Worm (Caenorhabditis elegans) whole organism, L3 larva: ENCODE data around the gene pals-24.

Experiments used
- ZK546.5 ChIP-seq: sonication (generic microtip); optimal IDR thresholded peaks from 2 replicates; lab custom pipeline; 2017; ENCODE audit warnings: missing biosample characterization, missing genetic modification characterization
- fos-1 ChIP-seq: fragments of 150-350 bp; optimal IDR thresholded peaks from 2 replicates; lab custom pipeline; 2014; ENCODE audit warnings: missing biosample characterization, missing genetic modification characterization
- jun-1 ChIP-seq: fragments of 150-350 bp; optimal IDR thresholded peaks from 2 replicates; lab custom pipeline; 2014; ENCODE audit warnings: missing biosample characterization, missing genetic modification reagents, missing genetic modification characterization
- lin-15B ChIP-seq: fragments of 150-350 bp; optimal IDR thresholded peaks from 2 replicates; lab custom pipeline; 2014; ENCODE audit warnings: missing biosample characterization, missing genetic modification characterization
- nhr-23 ChIP-seq: fragments of 150-350 bp; optimal IDR thresholded peaks from 2 replicates; lab custom pipeline; 2014; ENCODE audit warnings: missing biosample characterization, missing genetic modification reagents, missing genetic modification characterization
- ztf-11 ChIP-seq: fragments of 150-350 bp; optimal IDR thresholded peaks from 2 replicates; lab custom pipeline; 2014; ENCODE audit warnings: missing biosample characterization, missing genetic modification characterization

- TF ChIP-seq ZK546.5 (tag; lab: Kevin White, UChicago) (no peak), lin-15B (no peak), ztf-11 (tag; lab: Kevin White, UChicago) (no peak), jun-1 (no peak), fos-1 (tag; lab: Kevin White, UChicago) (no peak), nhr-23 (tag; lab: Kevin White, UChicago) (no peak)
Measured at ce11 chrIII:164775-165174, 44.5 kb downstream of the pals-24 start, which contains the start of gene F40G9.8.
